Worm (Caenorhabditis elegans) whole organism, young adult: ENCODE measurements around the gene F14H8.5.

Experiments
- Y53G8AR.9 ChIP-seq: fragments of 200-800 bp; sonication (Bioruptor generic); conservative IDR thresholded peaks from 2 replicates; pipeline ENCODE4 v1.3.6; 2022; ENCODE audit warnings: missing genetic modification reagents, missing genetic modification characterization, missing compliant biosample characterization
- ama-1 ChIP-seq, 3 experiments: fragments of 150-350 bp in 1 of 3; sonication (generic microtip) in 2 of 3; optimal IDR thresholded peaks; 2 replicates each; lab custom pipeline; 2014 to 2018; ENCODE audit warnings: missing biosample characterization in 2 of 3, missing genetic modification characterization in 2 of 3, missing genetic modification reagents in 2 of 3
- ceh-27 ChIP-seq: fragments of 200-800 bp; sonication (Bioruptor generic); optimal IDR thresholded peaks from 2 replicates; lab custom pipeline; 2018; ENCODE audit warnings: mild to moderate bottlenecking, missing genetic modification characterization, moderate library complexity, missing compliant biosample characterization
- hrde-1 ChIP-seq: sonication (generic microtip); optimal IDR thresholded peaks from 2 replicates; lab custom pipeline; 2016; ENCODE audit warnings: missing genetic modification characterization, mild to moderate bottlenecking, missing compliant biosample characterization, moderate library complexity, missing genotype, missing genetic modification reagents, borderline replicate concordance
- let-526 ChIP-seq: fragments of 200-800 bp; sonication (Bioruptor generic); IDR thresholded peaks from 2 replicates; pipeline ENCODE4 v1.3.6; 2022; ENCODE audit warnings: missing genetic modification reagents, missing genetic modification characterization, missing compliant biosample characterization
- let-607 ChIP-seq, 2 experiments: fragments of 200-800 bp in 1 of 2; sonication (Bioruptor generic) in 1 of 2; sonication (generic microtip) in 1 of 2; optimal IDR thresholded peaks; 2 replicates each; lab custom pipeline; 2016 to 2018; ENCODE audit warnings: mild to moderate bottlenecking in 2 of 2, missing compliant biosample characterization in 2 of 2, missing genetic modification characterization in 2 of 2, moderate library complexity in 2 of 2, missing genotype in 1 of 2
- lin-35 ChIP-seq, 3 experiments: fragments of 150-350 bp in 2 of 3; sonication (generic microtip) in 1 of 3; optimal IDR thresholded peaks; 2 replicates each; lab custom pipeline; 2014 to 2018; ENCODE audit warnings: missing biosample characterization in 3 of 3, missing genetic modification characterization in 3 of 3, missing genetic modification reagents in 3 of 3
- lsl-1 ChIP-seq: fragments of 200-800 bp; sonication (Bioruptor generic); optimal IDR thresholded peaks from 2 replicates; lab custom pipeline; 2018; ENCODE audit warnings: mild to moderate bottlenecking, missing genetic modification characterization, moderate library complexity, missing compliant biosample characterization
- nhr-90 ChIP-seq: sonication (generic microtip); optimal IDR thresholded peaks from 2 replicates; lab custom pipeline; 2016; ENCODE audit warnings: missing genotype, mild to moderate bottlenecking, missing genetic modification characterization, missing compliant biosample characterization
- pha-4 ChIP-seq: fragments of 150-350 bp; sonication (generic microtip); optimal IDR thresholded peaks from 2 replicates; lab custom pipeline; 2014; ENCODE audit warnings: missing biosample characterization, missing genetic modification reagents, missing genetic modification characterization
- snpc-4 ChIP-seq, 5 experiments: fragments of 150-350 bp in 1 of 5; sonication (generic microtip) in 4 of 5; optimal IDR thresholded peaks; 2 replicates each; lab custom pipeline; 2014 to 2018; ENCODE audit warnings: missing genetic modification characterization in 5 of 5, missing biosample characterization in 3 of 5, antibody characterized with exemption in 2 of 5, mild to moderate bottlenecking in 2 of 5, missing compliant biosample characterization in 2 of 5, missing genotype in 2 of 5, moderate library complexity in 2 of 5, missing genetic modification reagents in 1 of 5
- tlf-1 ChIP-seq: fragments of 200-800 bp; sonication (Bioruptor generic); optimal IDR thresholded peaks from 2 replicates; lab custom pipeline; 2018; ENCODE audit warnings: mild to moderate bottlenecking, missing genetic modification characterization, missing compliant biosample characterization
- xnd-1 ChIP-seq: sonication (generic microtip); optimal IDR thresholded peaks from 2 replicates; lab custom pipeline; 2016; ENCODE audit warnings: missing genotype, missing genetic modification reagents, missing genetic modification characterization, missing compliant biosample characterization
- ztf-26 ChIP-seq: sonication (generic microtip); optimal IDR thresholded peaks from 2 replicates; lab custom pipeline; 2017; ENCODE audit warnings: missing genetic modification characterization, missing compliant biosample characterization

DNA sequence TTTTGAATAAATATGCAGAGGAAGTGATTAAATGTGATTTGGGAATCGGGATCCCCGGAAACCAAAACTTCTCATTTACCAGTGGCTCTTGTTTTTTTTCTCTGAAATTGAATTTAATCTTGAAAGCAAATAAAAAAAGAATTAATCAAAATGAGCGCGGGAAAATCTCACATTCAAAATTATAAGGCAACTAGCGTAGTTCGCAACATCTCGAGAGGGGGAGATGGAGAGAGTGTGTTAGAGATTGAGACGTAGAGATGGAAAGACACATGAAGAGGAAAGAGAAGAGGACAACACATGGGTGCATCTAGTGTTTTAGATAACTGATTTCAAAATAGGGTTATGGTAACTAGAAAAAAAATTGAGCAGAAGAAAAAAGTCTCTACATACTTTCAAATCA, 27.3 kb downstream of the F14H8.5 start, which contains the start of gene sdc-3:
- TF ChIP-seq ztf-26 (tag; lab: Kevin White, UChicago) (no peak), nhr-90 (tag; lab: Kevin White, UChicago) (no peak), let-607 (tag; optimal IDR thresholded peaks at IDR 0.05; lab: Kevin White, UChicago) (no peak), lsl-1 (no peak), ama-1 (optimal IDR thresholded peaks at IDR 0.05; lab: Kevin White, UChicago) (no peak), ama-1 (GFP tag; optimal IDR thresholded peaks at IDR 0.05; lab: Kevin White, UChicago) (no peak), let-526 (GFP tag; lab: Robert Waterston, UW) (no peak), snpc-4 (GFP tag; optimal IDR thresholded peaks at IDR 0.05; lab: Kevin White, UChicago) (no peak), snpc-4 (tag; optimal IDR thresholded peaks at IDR 0.05; lab: Kevin White, UChicago) (no peak), Y53G8AR.9 (GFP tag; lab: Robert Waterston, UW) (no peak), ceh-27 (GFP tag; lab: Kevin White, UChicago) (no peak), lin-35 (GFP tag; optimal IDR thresholded peaks at IDR 0.05; lab: Kevin White, UChicago) (no peak), xnd-1 (no peak), pha-4 (tag; lab: Kevin White, UChicago) (no peak), hrde-1 (tag; lab: Kevin White, UChicago) (no peak), tlf-1 (no peak)
